Worm (Caenorhabditis elegans) whole organism, L1 larva: ENCODE data around the gene C56E6.4.

Experiments
- C34B4.2 ChIP-seq: sonication (generic microtip); optimal IDR thresholded peaks from 2 replicates; lab custom pipeline; 2017; ENCODE audit warnings: mild to moderate bottlenecking, missing genetic modification characterization, missing compliant biosample characterization
- ama-1 ChIP-seq: fragments of 150-350 bp; optimal IDR thresholded peaks from 2 replicates; lab custom pipeline; 2014
- blmp-1 ChIP-seq: fragments of 150-350 bp; optimal IDR thresholded peaks from 2 replicates; lab custom pipeline; 2014; ENCODE audit warnings: missing biosample characterization, missing genetic modification characterization
- ceh-63 ChIP-seq: fragments of 200-800 bp; sonication (Bioruptor generic); optimal IDR thresholded peaks from 2 replicates; lab custom pipeline; 2018; ENCODE audit warnings: mild to moderate bottlenecking, missing genetic modification characterization, missing compliant biosample characterization
- ceh-82 ChIP-seq, 3 experiments: fragments of 150-350 bp in 1 of 3; sonication (generic microtip) in 2 of 3; optimal IDR thresholded peaks; 2 replicates each; lab custom pipeline; 2014 to 2017; ENCODE audit warnings: missing biosample characterization in 3 of 3, missing genetic modification characterization in 3 of 3
- ceh-90 ChIP-seq: sonication (generic microtip); optimal IDR thresholded peaks from 2 replicates; lab custom pipeline; 2016; ENCODE audit warnings: missing genetic modification characterization, missing compliant biosample characterization
- ces-1 ChIP-seq: fragments of 150-350 bp; optimal IDR thresholded peaks from 2 replicates; lab custom pipeline; 2014; ENCODE audit warnings: missing biosample characterization, missing genetic modification reagents, missing genetic modification characterization
- dsc-1 ChIP-seq: sonication (generic microtip); optimal IDR thresholded peaks from 2 replicates; lab custom pipeline; 2016; ENCODE audit warnings: mild to moderate bottlenecking, missing genetic modification characterization, missing compliant biosample characterization
- efl-1 ChIP-seq, 4 experiments: fragments of 150-350 bp; optimal IDR thresholded peaks in 3 of 4; peaks in 1 of 4; 1 replicate in 1 of 4; 2 replicates in 3 of 4; lab custom pipeline; 2014; ENCODE audit warnings: missing biosample characterization in 2 of 4, missing genetic modification characterization in 2 of 4, missing genetic modification reagents in 2 of 4
- efl-3 ChIP-seq: fragments of 200-800 bp; sonication (Bioruptor generic); optimal IDR thresholded peaks from 2 replicates; lab custom pipeline; 2018; ENCODE audit warnings: mild to moderate bottlenecking, missing genetic modification characterization, missing compliant biosample characterization
- egl-13 ChIP-seq: sonication (generic microtip); optimal IDR thresholded peaks from 2 replicates; lab custom pipeline; 2016; ENCODE audit warnings: missing genotype, missing genetic modification reagents, missing genetic modification characterization, missing compliant biosample characterization
- egl-27 ChIP-seq, 2 experiments: fragments of 150-350 bp in 1 of 2; sonication (generic microtip); optimal IDR thresholded peaks; 3 replicates each; lab custom pipeline; 2017 to 2018; ENCODE audit warnings: missing biosample characterization in 2 of 2, missing genetic modification characterization in 2 of 2, missing genetic modification reagents in 2 of 2
- elt-2 ChIP-seq: sonication (generic microtip); optimal IDR thresholded peaks from 2 replicates; lab custom pipeline; 2016; ENCODE audit warnings: missing genetic modification characterization, mild to moderate bottlenecking, inconsistent platforms, missing compliant biosample characterization, missing genetic modification reagents
- fkh-4 ChIP-seq: sonication (generic microtip); optimal IDR thresholded peaks from 2 replicates; lab custom pipeline; 2016; ENCODE audit warnings: missing compliant biosample characterization, missing genetic modification characterization, borderline replicate concordance
- hpl-2 ChIP-seq: fragments of 150-350 bp; optimal IDR thresholded peaks from 2 replicates; lab custom pipeline; 2014; ENCODE audit warnings: missing biosample characterization, missing genetic modification reagents, missing genetic modification characterization
- irx-1 ChIP-seq: sonication (generic microtip); optimal IDR thresholded peaks from 2 replicates; lab custom pipeline; 2016; ENCODE audit warnings: missing genetic modification characterization, missing compliant biosample characterization
- jun-1 ChIP-seq: fragments of 150-350 bp; optimal IDR thresholded peaks from 2 replicates; lab custom pipeline; 2014; ENCODE audit warnings: missing biosample characterization, missing genetic modification reagents, missing genetic modification characterization
- lin-13 ChIP-seq: fragments of 150-350 bp; optimal IDR thresholded peaks from 2 replicates; lab custom pipeline; 2014; ENCODE audit warnings: missing biosample characterization, missing genetic modification reagents, missing genetic modification characterization
- lin-14 ChIP-seq: fragments of 200-800 bp; sonication (Bioruptor generic); optimal IDR thresholded peaks from 2 replicates; lab custom pipeline; 2018; ENCODE audit warnings: mild to moderate bottlenecking, missing genetic modification characterization, moderate library complexity, missing compliant biosample characterization
- lin-15B ChIP-seq: fragments of 150-350 bp; sonication (generic microtip); optimal IDR thresholded peaks from 3 replicates; lab custom pipeline; 2014; ENCODE audit warnings: missing biosample characterization, missing genetic modification characterization
- lir-3 ChIP-seq: sonication (generic microtip); optimal IDR thresholded peaks from 2 replicates; lab custom pipeline; 2016; ENCODE audit warnings: mild to moderate bottlenecking, missing genetic modification characterization, moderate library complexity, missing compliant biosample characterization; ENCODE audit not compliant: poor library complexity
- lsy-2 ChIP-seq, 2 experiments: fragments of 150-350 bp; optimal IDR thresholded peaks; 2 replicates each; lab custom pipeline; 2014; ENCODE audit warnings: missing biosample characterization in 2 of 2, missing genetic modification characterization in 2 of 2
- mab-9 ChIP-seq: fragments of 200-800 bp; sonication (Bioruptor generic); IDR thresholded peaks from 2 replicates; pipeline ENCODE4 v1.3.6; 2022; ENCODE audit warnings: missing genetic modification reagents, missing genetic modification characterization, missing compliant biosample characterization
- mep-1 ChIP-seq: fragments of 150-350 bp; optimal IDR thresholded peaks from 2 replicates; lab custom pipeline; 2014; ENCODE audit warnings: missing biosample characterization, missing genetic modification characterization
- nhr-19 ChIP-seq: fragments of 200-800 bp; sonication (Bioruptor generic); conservative IDR thresholded peaks from 2 replicates; pipeline ENCODE4 v1.3.6; 2022; ENCODE audit warnings: missing genetic modification characterization, missing compliant biosample characterization
- nhr-20 ChIP-seq: sonication (generic microtip); optimal IDR thresholded peaks from 2 replicates; lab custom pipeline; 2016; ENCODE audit warnings: mild to moderate bottlenecking, missing genetic modification characterization, missing compliant biosample characterization
- nhr-47 ChIP-seq: sonication (generic microtip); optimal IDR thresholded peaks from 2 replicates; lab custom pipeline; 2016; ENCODE audit warnings: mild to moderate bottlenecking, missing genetic modification characterization, moderate library complexity, missing compliant biosample characterization
- nhr-76 ChIP-seq: sonication (generic microtip); optimal IDR thresholded peaks from 2 replicates; lab custom pipeline; 2017; ENCODE audit warnings: missing biosample characterization, missing genetic modification characterization
- nhr-77 ChIP-seq: fragments of 150-350 bp; optimal IDR thresholded peaks from 2 replicates; lab custom pipeline; 2014; ENCODE audit warnings: missing biosample characterization, missing genetic modification characterization
- nhr-85 ChIP-seq: sonication (generic microtip); peaks from one replicate; lab custom pipeline; 2016; ENCODE audit warnings: missing genetic modification characterization, inconsistent platforms, missing compliant biosample characterization
- pag-3 ChIP-seq: sonication (generic microtip); optimal IDR thresholded peaks from 2 replicates; lab custom pipeline; 2017; ENCODE audit warnings: missing genetic modification characterization, mild to moderate bottlenecking, missing compliant biosample characterization, antibody characterized with exemption, borderline replicate concordance; ENCODE audit not compliant: insufficient read depth
- pax-3 ChIP-seq: fragments of 200-800 bp; sonication (Bioruptor generic); optimal IDR thresholded peaks from 2 replicates; lab custom pipeline; 2018; ENCODE audit warnings: mild to moderate bottlenecking, missing genetic modification characterization, moderate library complexity, missing compliant biosample characterization
- pqm-1 ChIP-seq: sonication (generic microtip); optimal IDR thresholded peaks from 3 replicates; lab custom pipeline; 2017; ENCODE audit warnings: missing biosample characterization, missing genetic modification characterization
- rnt-1 ChIP-seq: sonication (generic microtip); optimal IDR thresholded peaks from 2 replicates; lab custom pipeline; 2016; ENCODE audit warnings: mild to moderate bottlenecking, missing genetic modification characterization, moderate library complexity, missing compliant biosample characterization
- sup-37 ChIP-seq: fragments of 200-800 bp; sonication (Bioruptor generic); optimal IDR thresholded peaks from 2 replicates; lab custom pipeline; 2018; ENCODE audit warnings: mild to moderate bottlenecking, missing genetic modification characterization, missing compliant biosample characterization
- swsn-7 ChIP-seq: sonication (generic microtip); optimal IDR thresholded peaks from 2 replicates; lab custom pipeline; 2016; ENCODE audit warnings: missing genetic modification characterization, missing compliant biosample characterization
- tbx-2 ChIP-seq: sonication (generic microtip); optimal IDR thresholded peaks from 2 replicates; lab custom pipeline; 2016; ENCODE audit warnings: missing genetic modification characterization, missing compliant biosample characterization
- unc-130 ChIP-seq: fragments of 150-350 bp; optimal IDR thresholded peaks from 2 replicates; lab custom pipeline; 2017; ENCODE audit warnings: missing biosample characterization, missing genetic modification characterization, inconsistent platforms
- unc-86 ChIP-seq: sonication (generic microtip); optimal IDR thresholded peaks from 2 replicates; lab custom pipeline; 2016; ENCODE audit warnings: missing genetic modification characterization, missing compliant biosample characterization
- zag-1 ChIP-seq: fragments of 150-350 bp; optimal IDR thresholded peaks from 2 replicates; lab custom pipeline; 2014; ENCODE audit warnings: missing biosample characterization, missing genetic modification characterization

Gene C56E6.4

ce11 chrII:6535957-6536424 lies 7.5 kb upstream of the C56E6.4 start, which contains the start of gene utp-20 (continued):
- no peak for TF ChIP-seq ceh-90 (tag; lab: Kevin White, UChicago)
- peak; percentile 62 for TF ChIP-seq mep-1 (tag; lab: Kevin White, UChicago)

DNA sequence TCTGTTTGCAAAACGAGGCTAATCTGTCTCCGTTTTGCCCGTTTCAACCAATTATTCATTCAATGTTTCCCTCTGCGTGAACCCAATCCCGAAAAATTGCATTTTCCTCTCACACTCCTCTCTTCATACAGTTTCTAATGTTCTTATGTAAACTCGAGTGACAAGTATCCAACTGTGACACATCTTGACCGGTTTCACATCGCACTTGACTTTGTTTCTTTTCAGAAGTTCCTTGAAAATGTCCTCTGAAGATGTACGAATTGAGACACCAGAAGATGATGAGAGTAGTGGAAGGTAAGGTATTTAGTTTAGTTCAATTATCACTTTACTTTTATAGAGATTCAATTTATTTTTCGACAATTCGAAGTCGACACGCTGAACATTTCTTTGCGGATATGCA lies 3.4 kb upstream of the C56E6.4 start, which contains the start of gene abcx-1:
TSS of gene abcx-1 (plus strand) at position 224 of the 400 bp plus-strand sequence.
- TF ChIP-seq nhr-85 (tag; lab: Kevin White, UChicago): peak; percentile 79
- no peak for TF ChIP-seq ceh-63 (GFP tag; lab: Kevin White, UChicago)
- TF ChIP-seq egl-27 (tag; optimal IDR thresholded peaks at IDR 0.05; lab: Kevin White, UChicago): no peak
- TF ChIP-seq lin-15B: no peak
- TF ChIP-seq pqm-1: no peak
- TF ChIP-seq lin-14 (GFP tag; lab: Kevin White, UChicago): peak; percentile 45
- TF ChIP-seq pax-3 (tag; lab: Kevin White, UChicago): no peak
- no peak for TF ChIP-seq zag-1

- TF ChIP-seq nhr-19 (no peak), C34B4.2 (tag; lab: Kevin White, UChicago) (no peak), unc-130 (tag; lab: Kevin White, UChicago) (no peak), fkh-4 (no peak), ceh-63 (GFP tag; lab: Kevin White, UChicago) (no peak), ama-1 (no peak), efl-1 (optimal IDR thresholded peaks at IDR 0.05; lab: Kevin White, UChicago) (no peak), efl-1 (GFP tag; optimal IDR thresholded peaks at IDR 0.05 in 1 of 2; lab: Kevin White, UChicago) (no peak), lsy-2 (tag; optimal IDR thresholded peaks at IDR 0.05; lab: Kevin White, UChicago) (no peak), nhr-76 (tag; lab: Kevin White, UChicago) (no peak), mab-9 (GFP tag; lab: Robert Waterston, UW) (no peak), nhr-20 (no peak), rnt-1 (no peak), tbx-2 (tag; lab: Kevin White, UChicago) (no peak), ces-1 (GFP tag; lab: Kevin White, UChicago) (no peak), pag-3 (no peak), lin-13 (GFP tag; lab: Kevin White, UChicago) (no peak), irx-1 (tag; lab: Kevin White, UChicago) (no peak)
These were observed 3.0 kb upstream of the C56E6.4 start, which contains the start of gene abch-1 for ce11 chrII:6531527-6531926. abch-1 (minus strand) TSS chrII:6531627.

ce11 chrII:6526136-6526684 lies 2.3 kb downstream of the C56E6.4 start:
- TF ChIP-seq sup-37 (GFP tag; lab: Kevin White, UChicago): no peak
- no peak for TF ChIP-seq efl-1 (optimal IDR thresholded peaks at IDR 0.05; lab: Kevin White, UChicago)
- TF ChIP-seq efl-1 (GFP tag; optimal IDR thresholded peaks at IDR 0.05 in 1 of 2; lab: Kevin White, UChicago): peak in 1 of 2 experiments; percentile 56

DNA sequence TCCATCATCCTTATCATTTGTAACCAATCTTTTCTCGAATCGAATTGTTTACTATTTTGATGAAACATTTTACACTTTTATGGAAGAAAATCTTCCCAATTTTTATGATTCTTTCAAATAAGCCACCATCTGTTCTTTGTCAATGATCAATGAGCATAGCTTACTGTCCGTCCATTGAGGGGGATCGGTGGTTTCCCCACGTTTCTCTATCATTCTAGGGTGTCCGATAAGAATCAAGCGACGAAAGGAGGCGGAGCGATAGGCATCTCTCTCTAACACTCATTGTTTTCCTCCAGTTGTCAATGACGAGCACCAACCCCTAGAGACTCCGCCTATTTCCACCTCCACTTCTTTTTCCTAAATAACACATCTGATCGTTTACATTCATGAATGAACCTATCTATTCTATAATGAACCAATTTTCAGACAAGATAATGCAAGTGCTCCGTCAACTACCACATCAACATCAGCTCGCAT lies 4.0 kb downstream of the C56E6.4 start, which contains the start of gene C56E6.2:
TSS of gene C56E6.2 (plus strand) at position 427 of the 477 bp plus-strand sequence.
- peak; percentile 2 for TF ChIP-seq elt-2
- TF ChIP-seq nhr-77: no peak
- TF ChIP-seq, all 84 proteins: peak for 1

DNA sequence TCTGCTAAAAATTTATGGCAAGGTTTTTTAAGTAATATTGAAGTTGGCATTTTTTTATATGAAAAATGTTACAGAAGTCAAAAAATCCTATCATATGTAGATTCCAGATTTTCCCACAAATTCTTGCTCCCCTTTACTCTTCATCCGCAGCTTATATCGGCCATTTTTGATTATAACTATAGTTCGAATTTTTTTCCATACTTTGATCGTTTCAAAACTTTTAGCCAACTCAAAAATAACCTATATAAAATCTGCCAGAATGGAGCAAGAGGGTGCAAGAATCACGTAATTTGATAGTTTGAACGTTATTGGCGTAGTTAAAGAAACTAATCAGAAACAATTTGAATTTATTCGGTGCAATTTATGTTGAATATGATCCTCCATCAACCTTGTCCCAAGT lies 4.6 kb downstream of the C56E6.4 start:
- TF ChIP-seq jun-1 (tag; lab: Kevin White, UChicago) (no peak), efl-3 (no peak), ceh-63 (GFP tag; lab: Kevin White, UChicago) (no peak), nhr-20 (no peak), hpl-2 (GFP tag; lab: Kevin White, UChicago) (no peak), mab-9 (GFP tag; lab: Robert Waterston, UW) (no peak), lir-3 (tag; lab: Kevin White, UChicago) (no peak), dsc-1 (tag; lab: Kevin White, UChicago) (no peak), unc-86 (tag; lab: Kevin White, UChicago) (no peak), nhr-47 (tag; lab: Kevin White, UChicago) (no peak), ceh-82 (tag; optimal IDR thresholded peaks at IDR 0.05; lab: Kevin White, UChicago) (no peak), nhr-76 (tag; lab: Kevin White, UChicago) (no peak), nhr-85 (tag; lab: Kevin White, UChicago) (no peak), blmp-1 (tag; lab: Kevin White, UChicago) (no peak), egl-13 (tag; lab: Kevin White, UChicago) (no peak), swsn-7 (tag; lab: Kevin White, UChicago) (no peak)
- TF ChIP-seq, all 84 proteins: peak for 0
